Worm (Caenorhabditis elegans): ENCODE measurements around the gene nhr-208.

- TF ChIP-seq npax-4 (tag; optimal IDR thresholded peaks at IDR 0.05) (no peak), lin-11 (tag; optimal IDR thresholded peaks at IDR 0.05) (no peak), nhr-11 (tag; optimal IDR thresholded peaks at IDR 0.05) (no peak), ama-1 (optimal IDR thresholded peaks at IDR 0.05) (no peak)
Observed at ce11 chrV:12053598-12053997, 40.5 kb upstream of the nhr-208 start, which contains the start of gene F10C2.7.

Measured in whole organism, late embryonic.